Fruit fly (Drosophila melanogaster): ENCODE data around the gene Dpm1.

dm6 chr2L:19563029-19563980, 37.1 kb upstream of the Dpm1 start, which contains the start of gene CG13078:
- no peak for TF ChIP-seq CG12768 (GFP tag; optimal IDR thresholded peaks at IDR 0.05)
- no peak for TF ChIP-seq CG7045 (GFP tag; optimal IDR thresholded peaks at IDR 0.05)
- TF ChIP-seq bab1 (GFP tag; optimal IDR thresholded peaks at IDR 0.05) = no peak
- TF ChIP-seq kay (GFP tag; ENCODE audit: borderline replicate concordance) = no peak
- no peak for TF ChIP-seq cic (GFP tag; optimal IDR thresholded peaks at IDR 0.05)
- no peak for TF ChIP-seq Clk (GFP tag; optimal IDR thresholded peaks at IDR 0.05)

All from whole organism, adult.